Fruit fly (Drosophila melanogaster) ovary, adult (tissue): ENCODE measurements around the gene cv-c.

Experiments
- CG17801 ChIP-seq: fragments of 200-800 bp; optimal IDR thresholded peaks from 2 replicates; lab custom pipeline; 2019; ENCODE audit warnings: missing biosample characterization, mild to moderate bottlenecking, missing genetic modification characterization, moderate library complexity; ENCODE audit not compliant: partially characterized antibody

Gene cv-c

dm6 chr3R:14371133-14371676 is 110.3 kb downstream of the cv-c start:
- TF ChIP-seq CG17801 (GFP tag; lab: Kevin White, UChicago): no peak

dm6 chr3R:14370199-14370933 is 111.1 kb downstream of the cv-c start:
- TF ChIP-seq CG17801 (GFP tag; lab: Kevin White, UChicago): peak; percentile 66

dm6 chr3R:14369481-14370198 is 111.9 kb downstream of the cv-c start:
- peak; percentile 45 for TF ChIP-seq CG17801 (GFP tag; lab: Kevin White, UChicago)

dm6 chr3R:14366882-14367281 is 114.6 kb downstream of the cv-c start:
- TF ChIP-seq CG17801 (GFP tag; lab: Kevin White, UChicago): no peak

- no peak for TF ChIP-seq CG17801 (GFP tag; lab: Kevin White, UChicago)
These were observed 115.6 kb downstream of the cv-c start for dm6 chr3R:14365918-14366317.

- no peak for TF ChIP-seq CG17801 (GFP tag; lab: Kevin White, UChicago)
These were observed 117.4 kb downstream of the cv-c start for dm6 chr3R:14364156-14364555.

dm6 chr3R:14363172-14363571 is 118.3 kb downstream of the cv-c start:
- TF ChIP-seq CG17801 (GFP tag; lab: Kevin White, UChicago): no peak

- TF ChIP-seq CG17801 (GFP tag; lab: Kevin White, UChicago): peak; percentile 66
These were observed 119.7 kb downstream of the cv-c start, which contains the start of gene Dnaaf5 for dm6 chr3R:14361741-14362232. TSS of gene Dnaaf5 (minus strand) at chr3R:14361786.

dm6 chr3R:14357405-14357804 is 124.1 kb downstream of the cv-c start:
- peak; percentile 22 for TF ChIP-seq CG17801 (GFP tag; lab: Kevin White, UChicago)

- no peak for TF ChIP-seq CG17801 (GFP tag; lab: Kevin White, UChicago)
These were observed 124.9 kb downstream of the cv-c start for dm6 chr3R:14356619-14357018.

dm6 chr3R:14354599-14354998 is 126.9 kb downstream of the cv-c start:
- no peak for TF ChIP-seq CG17801 (GFP tag; lab: Kevin White, UChicago)

dm6 chr3R:14353733-14354152 is 127.8 kb downstream of the cv-c start:
- TF ChIP-seq CG17801 (GFP tag; lab: Kevin White, UChicago): peak; percentile 88

- no peak for TF ChIP-seq CG17801 (GFP tag; lab: Kevin White, UChicago)
These were observed 130.1 kb downstream of the cv-c start for dm6 chr3R:14351418-14351817.

dm6 chr3R:14348480-14348879 is 133.0 kb downstream of the cv-c start:
- TF ChIP-seq CG17801 (GFP tag; lab: Kevin White, UChicago): no peak
